Worm (Caenorhabditis elegans) whole organism, young adult: Measurements from ENCODE around the gene F53H4.6.

Experiments used
- B0035.1 ChIP-seq: sonication (generic microtip); optimal IDR thresholded peaks from 2 replicates; lab custom pipeline; 2016; ENCODE audit warnings: missing genetic modification characterization, mild to moderate bottlenecking, missing compliant biosample characterization, missing genotype, missing genetic modification reagents
- B0336.3 ChIP-seq: fragments of 200-800 bp; sonication (Bioruptor generic); IDR thresholded peaks from 2 replicates; pipeline ENCODE4 v1.3.6; 2022; ENCODE audit warnings: missing genetic modification characterization, missing compliant biosample characterization
- C06A6.2 ChIP-seq: fragments of 200-800 bp; sonication (Bioruptor generic); conservative IDR thresholded peaks from 2 replicates; pipeline ENCODE4 v1.3.6; 2022; ENCODE audit warnings: missing genetic modification characterization, missing compliant biosample characterization
- F10E7.11 ChIP-seq: sonication (generic microtip); optimal IDR thresholded peaks from 2 replicates; lab custom pipeline; 2017; ENCODE audit warnings: mild to moderate bottlenecking, missing genetic modification characterization, moderate library complexity, missing compliant biosample characterization
- F22D6.2 ChIP-seq: sonication (generic microtip); optimal IDR thresholded peaks from 2 replicates; lab custom pipeline; 2016; ENCODE audit warnings: mild to moderate bottlenecking, missing genetic modification characterization, missing compliant biosample characterization
- F37B4.10 ChIP-seq: fragments of 200-800 bp; sonication (Bioruptor generic); IDR thresholded peaks from 2 replicates; pipeline ENCODE4 v1.3.6; 2022; ENCODE audit warnings: missing genetic modification characterization, missing compliant biosample characterization
- F49E8.2 ChIP-seq: sonication (generic microtip); optimal IDR thresholded peaks from 3 replicates; lab custom pipeline; 2017; ENCODE audit warnings: missing genetic modification characterization, mild to moderate bottlenecking, missing compliant biosample characterization, antibody characterized with exemption, moderate library complexity; ENCODE audit not compliant: insufficient read depth
- F55B11.4 ChIP-seq: sonication (generic microtip); optimal IDR thresholded peaks from 2 replicates; lab custom pipeline; 2016; ENCODE audit warnings: missing compliant biosample characterization, missing genetic modification characterization, borderline replicate concordance; ENCODE audit not compliant: insufficient read depth
- F57A8.1 ChIP-seq: fragments of 200-800 bp; sonication (Bioruptor generic); optimal IDR thresholded peaks from 2 replicates; lab custom pipeline; 2018; ENCODE audit warnings: mild to moderate bottlenecking, missing genetic modification characterization, moderate library complexity, missing compliant biosample characterization
- F57C9.4 ChIP-seq: sonication (generic microtip); optimal IDR thresholded peaks from 2 replicates; lab custom pipeline; 2017; ENCODE audit warnings: mild to moderate bottlenecking, missing genetic modification characterization, missing compliant biosample characterization
- K12H6.12 ChIP-seq: fragments of 200-800 bp; sonication (Bioruptor generic); optimal IDR thresholded peaks from 2 replicates; lab custom pipeline; 2018; ENCODE audit warnings: mild to moderate bottlenecking, missing genetic modification characterization, missing compliant biosample characterization
- T07F8.4 ChIP-seq: sonication (generic microtip); optimal IDR thresholded peaks from 2 replicates; lab custom pipeline; 2016; ENCODE audit warnings: mild to moderate bottlenecking, missing genetic modification characterization, moderate library complexity, missing compliant biosample characterization
- T26A5.8 ChIP-seq: sonication (generic microtip); optimal IDR thresholded peaks from 2 replicates; lab custom pipeline; 2016; ENCODE audit warnings: missing genetic modification characterization, missing compliant biosample characterization
- Y56A3A.18 ChIP-seq: fragments of 200-800 bp; sonication (Bioruptor generic); IDR thresholded peaks from 2 replicates; pipeline ENCODE4 v1.3.6; 2022; ENCODE audit warnings: missing genetic modification reagents, missing genetic modification characterization, missing compliant biosample characterization
- ZK185.1 ChIP-seq: sonication (generic microtip); optimal IDR thresholded peaks from 2 replicates; lab custom pipeline; 2016; ENCODE audit warnings: mild to moderate bottlenecking, missing genetic modification characterization, missing compliant biosample characterization; ENCODE audit not compliant: poor library complexity, severe bottlenecking
- athp-1 ChIP-seq: sonication (generic microtip); optimal IDR thresholded peaks from 2 replicates; lab custom pipeline; 2017; ENCODE audit warnings: mild to moderate bottlenecking, missing genetic modification characterization, missing compliant biosample characterization
- attf-6 ChIP-seq: fragments of 200-800 bp; sonication (Bioruptor generic); IDR thresholded peaks from 2 replicates; pipeline ENCODE4 v1.3.6; 2022; ENCODE audit warnings: missing genetic modification reagents, missing genetic modification characterization, missing compliant biosample characterization
- bed-1 ChIP-seq: fragments of 200-800 bp; sonication (Bioruptor generic); IDR thresholded peaks from 2 replicates; pipeline ENCODE4 v1.3.6; 2022; ENCODE audit warnings: missing genetic modification reagents, missing genetic modification characterization, missing compliant biosample characterization
- ceh-100 ChIP-seq: fragments of 200-800 bp; sonication (Bioruptor generic); IDR thresholded peaks from 2 replicates; pipeline ENCODE4 v1.3.6; 2022; ENCODE audit warnings: missing genetic modification reagents, missing genetic modification characterization, missing compliant biosample characterization
- ceh-27 ChIP-seq: fragments of 200-800 bp; sonication (Bioruptor generic); optimal IDR thresholded peaks from 2 replicates; lab custom pipeline; 2018; ENCODE audit warnings: mild to moderate bottlenecking, missing genetic modification characterization, moderate library complexity, missing compliant biosample characterization
- ceh-40 ChIP-seq: fragments of 200-800 bp; sonication (Bioruptor generic); IDR thresholded peaks from 2 replicates; pipeline ENCODE4 v1.3.6; 2022; ENCODE audit warnings: missing genetic modification characterization, missing compliant biosample characterization
- ceh-91 ChIP-seq: fragments of 200-800 bp; sonication (Bioruptor generic); IDR thresholded peaks from 2 replicates; pipeline ENCODE4 v1.3.6; 2022; ENCODE audit warnings: missing genetic modification reagents, missing genetic modification characterization, missing compliant biosample characterization
- dox-1 ChIP-seq: fragments of 200-800 bp; sonication (Bioruptor generic); IDR thresholded peaks from 2 replicates; pipeline ENCODE4 v1.3.6; 2022; ENCODE audit warnings: missing genetic modification reagents, missing genetic modification characterization, missing compliant biosample characterization
- efl-1 ChIP-seq: fragments of 150-350 bp; optimal IDR thresholded peaks from 2 replicates; lab custom pipeline; 2014; ENCODE audit warnings: missing biosample characterization, missing genetic modification reagents, missing genetic modification characterization
- egl-18 ChIP-seq: fragments of 200-800 bp; sonication (Bioruptor generic); IDR thresholded peaks from 2 replicates; pipeline ENCODE4 v1.3.6; 2022; ENCODE audit warnings: missing genetic modification reagents, missing genetic modification characterization, missing compliant biosample characterization
- egrh-3 ChIP-seq: fragments of 200-800 bp; sonication (Bioruptor generic); IDR thresholded peaks from 2 replicates; pipeline ENCODE4 v1.3.6; 2022; ENCODE audit warnings: missing genetic modification reagents, missing genetic modification characterization, missing compliant biosample characterization
- ekl-4 ChIP-seq: fragments of 200-800 bp; sonication (Bioruptor generic); IDR thresholded peaks from 2 replicates; pipeline ENCODE4 v1.3.6; 2022; ENCODE audit warnings: missing genetic modification reagents, missing genetic modification characterization, missing compliant biosample characterization
- hlh-12 ChIP-seq: sonication (generic microtip); optimal IDR thresholded peaks from 2 replicates; lab custom pipeline; 2016; ENCODE audit warnings: missing genetic modification characterization, missing compliant biosample characterization
- let-607 ChIP-seq, 2 experiments: fragments of 200-800 bp in 1 of 2; sonication (Bioruptor generic) in 1 of 2; sonication (generic microtip) in 1 of 2; optimal IDR thresholded peaks; 2 replicates each; lab custom pipeline; 2016 to 2018; ENCODE audit warnings: mild to moderate bottlenecking in 2 of 2, missing compliant biosample characterization in 2 of 2, missing genetic modification characterization in 2 of 2, moderate library complexity in 2 of 2, missing genotype in 1 of 2
- lin-40 ChIP-seq: sonication (generic microtip); optimal IDR thresholded peaks from 2 replicates; lab custom pipeline; 2016; ENCODE audit warnings: missing genetic modification characterization, mild to moderate bottlenecking, missing compliant biosample characterization, missing genotype, missing genetic modification reagents
- lsy-27 ChIP-seq: sonication (generic microtip); optimal IDR thresholded peaks from 2 replicates; lab custom pipeline; 2017; ENCODE audit warnings: missing genetic modification characterization, mild to moderate bottlenecking, missing compliant biosample characterization, antibody characterized with exemption, missing genotype, borderline replicate concordance; ENCODE audit not compliant: insufficient read depth
- madf-3 ChIP-seq: fragments of 200-800 bp; sonication (Bioruptor generic); IDR thresholded peaks from 2 replicates; pipeline ENCODE4 v1.3.6; 2022; ENCODE audit warnings: missing genetic modification reagents, missing genetic modification characterization, missing compliant biosample characterization
- madf-6 ChIP-seq: fragments of 200-800 bp; sonication (Bioruptor generic); IDR thresholded peaks from 2 replicates; pipeline ENCODE4 v1.3.6; 2022; ENCODE audit warnings: missing genetic modification reagents, missing genetic modification characterization, missing compliant biosample characterization
- mel-28 ChIP-seq: sonication (generic microtip); optimal IDR thresholded peaks from 2 replicates; lab custom pipeline; 2016; ENCODE audit warnings: borderline replicate concordance, mild to moderate bottlenecking, missing genetic modification characterization, missing compliant biosample characterization
- nhr-120 ChIP-seq: fragments of 200-800 bp; sonication (Bioruptor generic); IDR thresholded peaks from 2 replicates; pipeline ENCODE4 v1.3.6; 2022; ENCODE audit warnings: missing genetic modification characterization, missing compliant biosample characterization
- pha-4 ChIP-seq: fragments of 150-350 bp; sonication (generic microtip); optimal IDR thresholded peaks from 2 replicates; lab custom pipeline; 2014; ENCODE audit warnings: missing biosample characterization, missing genetic modification reagents, missing genetic modification characterization
- rcor-1 ChIP-seq: fragments of 200-800 bp; sonication (Bioruptor generic); IDR thresholded peaks from 2 replicates; pipeline ENCODE4 v1.3.6; 2022; ENCODE audit warnings: missing genetic modification reagents, missing genetic modification characterization, missing compliant biosample characterization
- rec-8 ChIP-seq, 2 experiments: sonication (generic microtip); optimal IDR thresholded peaks; 2 replicates each; lab custom pipeline; 2016; ENCODE audit warnings: mild to moderate bottlenecking in 2 of 2, missing genetic modification characterization in 2 of 2, missing genetic modification reagents in 2 of 2, missing genotype in 2 of 2, missing biosample characterization in 1 of 2, missing compliant biosample characterization in 1 of 2, moderate library complexity in 1 of 2
- repo-1 ChIP-seq: sonication (generic microtip); optimal IDR thresholded peaks from 2 replicates; lab custom pipeline; 2017; ENCODE audit warnings: mild to moderate bottlenecking, missing genetic modification characterization, missing compliant biosample characterization
- rpc-1 ChIP-seq, 2 experiments: fragments of 150-350 bp in 1 of 2; sonication (generic microtip) in 1 of 2; optimal IDR thresholded peaks; 2 replicates each; lab custom pipeline; 2014 to 2018; ENCODE audit warnings: missing biosample characterization in 1 of 2, missing genetic modification characterization in 1 of 2, missing genetic modification reagents in 1 of 2, missing genotype in 1 of 2
- somi-1 ChIP-seq: fragments of 200-800 bp; sonication (Bioruptor generic); optimal IDR thresholded peaks from 2 replicates; lab custom pipeline; 2018; ENCODE audit warnings: mild to moderate bottlenecking, missing genetic modification characterization, missing compliant biosample characterization
- tbp1 ChIP-seq: fragments of 200-800 bp; sonication (Bioruptor generic); optimal IDR thresholded peaks from 2 replicates; lab custom pipeline; 2018; ENCODE audit warnings: mild to moderate bottlenecking, missing genetic modification characterization, missing compliant biosample characterization
- tbx-9 ChIP-seq: sonication (generic microtip); optimal IDR thresholded peaks from 2 replicates; lab custom pipeline; 2016; ENCODE audit warnings: borderline replicate concordance, missing genetic modification characterization, inconsistent platforms, missing compliant biosample characterization
- tlf-1 ChIP-seq: fragments of 200-800 bp; sonication (Bioruptor generic); optimal IDR thresholded peaks from 2 replicates; lab custom pipeline; 2018; ENCODE audit warnings: mild to moderate bottlenecking, missing genetic modification characterization, missing compliant biosample characterization
- unc-62 ChIP-seq: fragments of 150-350 bp; optimal IDR thresholded peaks from 2 replicates; lab custom pipeline; 2014; ENCODE audit warnings: missing biosample characterization, missing genetic modification reagents, missing genetic modification characterization
- xnd-1 ChIP-seq: sonication (generic microtip); optimal IDR thresholded peaks from 2 replicates; lab custom pipeline; 2016; ENCODE audit warnings: missing genotype, missing genetic modification reagents, missing genetic modification characterization, missing compliant biosample characterization
- ztf-26 ChIP-seq: sonication (generic microtip); optimal IDR thresholded peaks from 2 replicates; lab custom pipeline; 2017; ENCODE audit warnings: missing genetic modification characterization, missing compliant biosample characterization
- ztf-28 ChIP-seq: fragments of 200-800 bp; sonication (Bioruptor generic); IDR thresholded peaks from 2 replicates; pipeline ENCODE4 v1.3.6; 2022; ENCODE audit warnings: missing genetic modification reagents, missing genetic modification characterization, missing compliant biosample characterization

Gene F53H4.6

DNA sequence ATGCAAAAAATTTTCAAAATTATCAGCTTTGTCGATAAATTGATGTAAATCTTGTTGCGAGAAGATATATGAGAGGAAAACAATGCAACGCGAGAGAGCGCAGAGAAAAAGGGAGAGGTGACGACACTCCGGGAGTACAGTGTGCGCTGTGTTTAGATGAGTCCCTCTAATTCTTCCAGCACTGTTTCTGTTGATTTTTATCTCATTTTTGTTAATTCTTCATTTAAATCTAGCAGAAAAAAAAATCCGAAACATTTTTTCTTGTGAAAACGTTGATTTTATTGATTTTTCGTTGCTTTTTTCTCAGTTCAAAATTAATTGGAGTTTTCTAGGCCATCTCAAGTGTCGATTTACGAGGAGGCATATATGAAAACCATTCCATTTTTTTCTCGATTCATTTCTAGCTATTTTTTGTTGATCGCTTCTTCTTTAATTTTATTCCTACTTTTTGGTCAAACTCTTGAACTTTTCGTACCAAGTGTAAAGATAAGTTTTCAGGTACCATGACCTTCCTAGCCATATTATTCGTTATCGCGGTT is 10.9 kb downstream of the F53H4.6 start, which contains the start of gene acl-1 (continued):
- TF ChIP-seq T07F8.4 (tag; lab: Kevin White, UChicago) (no peak), let-607 (tag; optimal IDR thresholded peaks at IDR 0.05; lab: Kevin White, UChicago) (peak in 1 of 2 experiments; percentile 76), B0035.1 (no peak), ekl-4 (no peak), ceh-40 (GFP tag; lab: Robert Waterston, UW) (no peak), tbp1 (GFP tag; lab: Kevin White, UChicago) (peak; percentile 8), ceh-91 (GFP tag; lab: Robert Waterston, UW) (no peak), attf-6 (no peak), madf-6 (GFP tag; lab: Robert Waterston, UW) (no peak), rpc-1 (optimal IDR thresholded peaks at IDR 0.05; lab: Kevin White, UChicago) (no peak), rpc-1 (tag; optimal IDR thresholded peaks at IDR 0.05; lab: Kevin White, UChicago) (no peak), repo-1 (tag; lab: Kevin White, UChicago) (no peak), bed-1 (GFP tag; lab: Robert Waterston, UW) (no peak), F37B4.10 (GFP tag; lab: Robert Waterston, UW) (no peak), ceh-100 (GFP tag; lab: Robert Waterston, UW) (no peak), C06A6.2 (no peak), F49E8.2 (no peak), ZK185.1 (no peak), nhr-120 (no peak), F57A8.1 (GFP tag; lab: Kevin White, UChicago) (no peak), T26A5.8 (tag; lab: Kevin White, UChicago) (no peak), unc-62 (GFP tag; lab: Kevin White, UChicago) (no peak), lsy-27 (tag; lab: Kevin White, UChicago) (no peak), F55B11.4 (no peak), F10E7.11 (tag; lab: Kevin White, UChicago) (no peak), mel-28 (tag; lab: Kevin White, UChicago) (no peak), dox-1 (GFP tag; lab: Robert Waterston, UW) (peak; percentile 15; the same call in 1 of the 2 replicates), rec-8 (tag; optimal IDR thresholded peaks at IDR 0.05; lab: Kevin White, UChicago) (no peak), somi-1 (GFP tag; lab: Kevin White, UChicago) (peak; percentile 37), rcor-1 (GFP tag; lab: Robert Waterston, UW) (peak; percentile 29; the same call in 1 of the 2 replicates), madf-3 (GFP tag; lab: Robert Waterston, UW) (no peak), tbx-9 (tag; lab: Kevin White, UChicago) (no peak), athp-1 (tag; lab: Kevin White, UChicago) (no peak), egl-18 (GFP tag; lab: Robert Waterston, UW) (no peak), tlf-1 (no peak), Y56A3A.18 (no peak), ceh-27 (peak; percentile 45), ztf-28 (no peak), xnd-1 (tag; lab: Kevin White, UChicago) (no peak), F57C9.4 (tag; lab: Kevin White, UChicago) (peak; percentile 20), B0336.3 (GFP tag; lab: Robert Waterston, UW) (0 out of 2 replicates have a peak, but pooled peaks have one; percentile 29), ztf-26 (no peak), F22D6.2 (no peak), egrh-3 (GFP tag; lab: Robert Waterston, UW) (no peak), pha-4 (tag; lab: Kevin White, UChicago) (no peak), efl-1 (GFP tag; lab: Kevin White, UChicago) (no peak), hlh-12 (no peak), K12H6.12 (peak; percentile 82), lin-40 (tag; lab: Kevin White, UChicago) (peak; percentile 80)
